Worm (Caenorhabditis elegans) whole organism, L3 larva: Measurements from ENCODE around the gene mon-2.

Experiments used
- R02D3.7 ChIP-seq: fragments of 150-350 bp; optimal IDR thresholded peaks from 2 replicates; lab custom pipeline; 2014; ENCODE audit warnings: missing biosample characterization, missing genetic modification characterization
- ZK546.5 ChIP-seq: sonication (generic microtip); optimal IDR thresholded peaks from 2 replicates; lab custom pipeline; 2017; ENCODE audit warnings: missing biosample characterization, missing genetic modification characterization
- aly-2 ChIP-seq: fragments of 150-350 bp; optimal IDR thresholded peaks from 2 replicates; lab custom pipeline; 2014; ENCODE audit warnings: missing biosample characterization, missing genetic modification characterization
- ama-1 ChIP-seq: fragments of 150-350 bp; optimal IDR thresholded peaks from 2 replicates; lab custom pipeline; 2018
- ceh-82 ChIP-seq: fragments of 150-350 bp; optimal IDR thresholded peaks from 2 replicates; lab custom pipeline; 2014; ENCODE audit warnings: missing biosample characterization, missing genetic modification characterization
- ceh-9 ChIP-seq: sonication (generic microtip); optimal IDR thresholded peaks from 2 replicates; lab custom pipeline; 2018; ENCODE audit warnings: missing biosample characterization, missing genetic modification characterization
- daf-12 ChIP-seq: fragments of 150-350 bp; optimal IDR thresholded peaks from 2 replicates; lab custom pipeline; 2014; ENCODE audit warnings: missing biosample characterization, missing genetic modification reagents, missing genetic modification characterization
- egl-5 ChIP-seq: fragments of 150-350 bp; optimal IDR thresholded peaks from 2 replicates; lab custom pipeline; 2017; ENCODE audit warnings: missing biosample characterization, missing genetic modification reagents, missing genetic modification characterization, inconsistent platforms
- elt-2 ChIP-seq: sonication (generic microtip); optimal IDR thresholded peaks from 2 replicates; lab custom pipeline; 2016; ENCODE audit warnings: missing genetic modification reagents, mild to moderate bottlenecking, missing genetic modification characterization, missing compliant biosample characterization
- elt-3 ChIP-seq, 3 experiments: fragments of 150-350 bp in 1 of 3; sonication (generic microtip) in 2 of 3; optimal IDR thresholded peaks; 2 replicates in 2 of 3; 4 replicates in 1 of 3; lab custom pipeline; 2014 to 2017; ENCODE audit warnings: missing biosample characterization in 3 of 3, missing genetic modification characterization in 3 of 3
- fkh-10 ChIP-seq: sonication (generic microtip); optimal IDR thresholded peaks from 2 replicates; lab custom pipeline; 2017; ENCODE audit warnings: missing biosample characterization, missing genetic modification reagents, missing genetic modification characterization
- fkh-2 ChIP-seq: fragments of 150-350 bp; optimal IDR thresholded peaks from 2 replicates; lab custom pipeline; 2014; ENCODE audit warnings: missing biosample characterization, missing genetic modification reagents, missing genetic modification characterization
- fos-1 ChIP-seq: fragments of 150-350 bp; optimal IDR thresholded peaks from 2 replicates; lab custom pipeline; 2014; ENCODE audit warnings: missing biosample characterization, missing genetic modification characterization
- hmg-11 ChIP-seq: sonication (generic microtip); optimal IDR thresholded peaks from 2 replicates; lab custom pipeline; 2016; ENCODE audit warnings: missing genetic modification characterization, missing compliant biosample characterization
- lin-15B ChIP-seq: fragments of 150-350 bp; optimal IDR thresholded peaks from 2 replicates; lab custom pipeline; 2014; ENCODE audit warnings: missing biosample characterization, missing genetic modification characterization
- lin-39 ChIP-seq: fragments of 150-350 bp; optimal IDR thresholded peaks from 2 replicates; lab custom pipeline; 2018; ENCODE audit warnings: missing biosample characterization, missing genetic modification reagents, missing genetic modification characterization
- lsy-12 ChIP-seq: sonication (generic microtip); optimal IDR thresholded peaks from 2 replicates; lab custom pipeline; 2016; ENCODE audit warnings: mild to moderate bottlenecking, missing genetic modification characterization, missing compliant biosample characterization
- mml-1 ChIP-seq: fragments of 150-350 bp; sonication (generic microtip); optimal IDR thresholded peaks from 3 replicates; lab custom pipeline; 2014; ENCODE audit warnings: missing biosample characterization, missing genetic modification characterization
- nfya-1 ChIP-seq: sonication (generic microtip); optimal IDR thresholded peaks from 2 replicates; lab custom pipeline; 2017; ENCODE audit warnings: missing genetic modification characterization, mild to moderate bottlenecking, missing compliant biosample characterization, antibody characterized with exemption, moderate library complexity; ENCODE audit not compliant: insufficient read depth
- nhr-11 ChIP-seq: fragments of 150-350 bp; optimal IDR thresholded peaks from 2 replicates; lab custom pipeline; 2014; ENCODE audit warnings: missing biosample characterization, missing genetic modification characterization
- nhr-12 ChIP-seq: fragments of 150-350 bp; optimal IDR thresholded peaks from 2 replicates; lab custom pipeline; 2014; ENCODE audit warnings: missing biosample characterization, missing genetic modification characterization
- nhr-23 ChIP-seq: fragments of 150-350 bp; optimal IDR thresholded peaks from 2 replicates; lab custom pipeline; 2014; ENCODE audit warnings: missing biosample characterization, missing genetic modification reagents, missing genetic modification characterization
- nhr-237 ChIP-seq: fragments of 150-350 bp; optimal IDR thresholded peaks from 2 replicates; lab custom pipeline; 2014; ENCODE audit warnings: missing biosample characterization, missing genetic modification characterization
- nhr-25 ChIP-seq: sonication (generic microtip); optimal IDR thresholded peaks from 2 replicates; lab custom pipeline; 2017; ENCODE audit warnings: missing biosample characterization, missing genetic modification characterization
- nhr-28 ChIP-seq: fragments of 150-350 bp; optimal IDR thresholded peaks from 2 replicates; lab custom pipeline; 2014; ENCODE audit warnings: missing biosample characterization, missing genetic modification characterization
- nhr-43 ChIP-seq: sonication (generic microtip); optimal IDR thresholded peaks from 2 replicates; lab custom pipeline; 2016; ENCODE audit warnings: mild to moderate bottlenecking, missing genetic modification characterization, missing compliant biosample characterization; ENCODE audit not compliant: poor library complexity, severe bottlenecking
- nhr-77 ChIP-seq: fragments of 150-350 bp; optimal IDR thresholded peaks from 2 replicates; lab custom pipeline; 2014; ENCODE audit warnings: missing biosample characterization, missing genetic modification characterization
- pha-4 ChIP-seq: fragments of 150-350 bp; optimal IDR thresholded peaks from 2 replicates; lab custom pipeline; 2014; ENCODE audit warnings: missing biosample characterization, missing genetic modification reagents, missing genetic modification characterization
- sea-2 ChIP-seq: fragments of 150-350 bp; sonication (generic microtip); optimal IDR thresholded peaks from 4 replicates; lab custom pipeline; 2014; ENCODE audit warnings: missing biosample characterization, missing genetic modification reagents, missing genetic modification characterization
- skn-1 ChIP-seq: fragments of 150-350 bp; optimal IDR thresholded peaks from 2 replicates; lab custom pipeline; 2014; ENCODE audit warnings: missing biosample characterization, missing genetic modification characterization
- tbx-2 ChIP-seq: sonication (generic microtip); optimal IDR thresholded peaks from 2 replicates; lab custom pipeline; 2016; ENCODE audit warnings: mild to moderate bottlenecking, missing genetic modification characterization, missing compliant biosample characterization
- unc-39 ChIP-seq: sonication (generic microtip); optimal IDR thresholded peaks from 4 replicates; lab custom pipeline; 2017; ENCODE audit warnings: missing biosample characterization, missing genetic modification characterization
- unc-62 ChIP-seq: fragments of 150-350 bp; sonication (generic microtip); optimal IDR thresholded peaks from 4 replicates; lab custom pipeline; 2014; ENCODE audit warnings: missing biosample characterization, missing genetic modification reagents, missing genetic modification characterization
- ztf-11 ChIP-seq: fragments of 150-350 bp; optimal IDR thresholded peaks from 2 replicates; lab custom pipeline; 2014; ENCODE audit warnings: missing biosample characterization, missing genetic modification characterization
- ztf-4 ChIP-seq: fragments of 150-350 bp; optimal IDR thresholded peaks from 2 replicates; lab custom pipeline; 2014; ENCODE audit warnings: missing biosample characterization, missing genetic modification characterization

The mon-2 gene

DNA sequence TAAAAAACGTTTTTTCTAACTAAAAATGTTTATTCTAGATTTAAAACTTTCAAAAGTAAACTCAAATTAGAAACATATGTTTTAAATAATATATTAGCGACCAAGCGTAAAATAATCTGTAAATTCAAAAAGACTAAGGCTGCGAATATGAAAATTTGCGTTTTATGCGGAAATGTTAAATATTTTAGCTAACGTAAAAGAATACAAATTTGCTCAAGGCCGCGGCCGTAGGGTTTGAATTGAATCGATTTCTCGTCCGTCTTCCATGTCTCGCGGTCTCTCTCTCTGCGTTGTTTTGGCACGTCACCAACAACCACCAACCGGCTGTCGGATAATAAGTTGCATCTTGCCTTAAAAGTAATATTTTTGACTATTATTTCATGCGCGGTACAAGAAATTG is 2.8 kb upstream of the mon-2 start, which contains the start of gene F11A10.5:
F11A10.5 (plus strand) TSS at position 301 of the 400 bp plus-strand sequence.
- TF ChIP-seq sea-2 (GFP tag; lab: Kevin White, UChicago): no peak
- no peak for TF ChIP-seq R02D3.7
- peak; percentile 7 for TF ChIP-seq nhr-23 (tag; lab: Kevin White, UChicago)
- peak; percentile 22 for TF ChIP-seq nhr-25 (tag; lab: Kevin White, UChicago)
- TF ChIP-seq lin-15B (tag; lab: Kevin White, UChicago): peak; percentile 41

DNA sequence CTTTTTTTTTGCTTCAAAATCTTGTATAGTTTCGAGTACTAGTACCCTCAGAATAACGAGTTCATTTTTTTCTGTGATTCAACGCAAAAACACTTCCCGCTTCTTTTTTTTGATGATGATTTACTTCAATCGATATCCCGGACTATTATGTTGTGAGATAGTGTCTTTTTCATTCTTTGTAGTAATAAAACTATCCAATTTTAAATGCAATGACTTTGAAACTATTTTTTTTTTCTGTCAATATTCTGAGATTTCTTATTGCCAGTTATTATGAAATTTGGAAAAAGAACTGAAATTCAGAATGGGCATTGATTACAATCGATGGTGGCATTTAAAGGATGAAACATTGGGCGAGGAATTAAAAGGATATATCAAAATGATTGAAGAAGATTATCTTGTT is 9.0 kb downstream of the mon-2 start, which contains the start of gene M18.3:
M18.3 (plus strand) TSS at position 301 of the 400 bp plus-strand sequence.
- TF ChIP-seq egl-5 (tag; lab: Kevin White, UChicago) (no peak), unc-62 (no peak), nhr-237 (tag; lab: Kevin White, UChicago) (no peak), elt-2 (no peak), ztf-11 (tag; lab: Kevin White, UChicago) (no peak), unc-39 (no peak), fos-1 (no peak), R02D3.7 (no peak), ceh-9 (tag; lab: Kevin White, UChicago) (no peak), sea-2 (GFP tag; lab: Kevin White, UChicago) (no peak), lin-39 (no peak)

DNA sequence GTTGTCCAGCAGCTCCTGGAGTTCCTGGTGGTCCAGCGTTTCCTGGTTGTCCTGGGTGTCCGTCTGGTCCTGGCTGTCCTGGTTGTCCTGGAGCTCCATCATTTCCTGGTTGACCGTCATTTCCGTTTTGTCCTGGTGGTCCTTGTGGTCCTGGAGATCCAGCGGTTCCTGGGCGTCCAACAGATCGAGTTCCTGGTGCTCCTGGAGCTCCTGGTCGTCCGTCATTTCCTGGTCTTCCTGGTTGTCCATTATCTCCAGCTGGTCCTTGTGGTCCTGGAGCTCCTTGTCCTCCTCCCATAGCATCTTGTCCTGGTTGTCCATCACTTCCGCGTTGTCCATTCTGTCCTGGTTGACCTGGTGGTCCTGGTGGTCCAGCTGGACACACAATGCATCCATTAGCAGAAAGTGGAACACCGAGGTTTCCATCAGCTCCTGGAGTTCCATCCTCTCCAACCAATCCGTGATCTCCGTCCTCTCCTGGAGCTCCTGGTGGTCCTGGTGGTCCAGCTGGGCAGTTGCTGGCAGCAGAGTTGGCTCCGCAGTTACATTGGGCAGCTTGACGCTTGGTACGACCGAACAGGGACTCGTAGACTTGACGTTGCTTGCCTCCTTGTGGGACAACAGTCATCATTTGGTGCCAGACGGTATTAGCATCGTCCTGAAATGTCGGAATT is 12.5 kb downstream of the mon-2 start:
- TF ChIP-seq ama-1 (lab: Kevin White, UChicago) (no peak), nfya-1 (tag; lab: Kevin White, UChicago) (no peak), ZK546.5 (no peak), nhr-77 (tag; lab: Kevin White, UChicago) (no peak), mml-1 (tag; lab: Kevin White, UChicago) (no peak), lin-39 (no peak), tbx-2 (no peak), lsy-12 (tag; lab: Kevin White, UChicago) (no peak), unc-62 (no peak), ceh-9 (tag; lab: Kevin White, UChicago) (no peak), R02D3.7 (no peak), ceh-82 (tag; lab: Kevin White, UChicago) (no peak)

DNA sequence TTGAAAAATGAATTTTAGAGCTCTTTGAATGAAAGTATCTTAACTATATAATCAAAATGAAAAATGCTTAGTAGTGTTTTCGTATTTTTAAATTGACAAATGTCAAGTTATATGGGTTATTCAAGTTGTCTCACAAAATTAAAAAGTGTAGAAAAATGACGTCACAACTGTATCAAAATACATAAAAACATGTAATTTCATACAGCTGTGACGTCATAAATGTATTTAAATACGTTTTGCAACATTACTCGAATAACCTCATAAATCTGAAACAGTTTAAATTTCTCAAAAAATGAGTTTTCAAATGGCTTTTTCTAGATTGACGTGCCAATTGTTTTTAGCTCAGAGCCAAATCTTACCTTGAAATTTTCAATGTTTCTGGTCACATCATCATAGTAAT is 13.2 kb downstream of the mon-2 start:
- TF ChIP-seq daf-12 (tag; lab: Kevin White, UChicago) (no peak), nhr-28 (tag; lab: Kevin White, UChicago) (no peak), sea-2 (GFP tag; lab: Kevin White, UChicago) (no peak), skn-1 (tag; lab: Kevin White, UChicago) (no peak), elt-2 (no peak), aly-2 (no peak), ceh-9 (tag; lab: Kevin White, UChicago) (no peak), lin-39 (no peak), hmg-11 (tag; lab: Kevin White, UChicago) (no peak), nhr-23 (tag; lab: Kevin White, UChicago) (no peak), fkh-2 (tag; lab: Kevin White, UChicago) (no peak), lsy-12 (tag; lab: Kevin White, UChicago) (no peak), ceh-82 (tag; lab: Kevin White, UChicago) (no peak), ztf-4 (tag; lab: Kevin White, UChicago) (no peak), nhr-12 (tag; lab: Kevin White, UChicago) (no peak), nhr-77 (tag; lab: Kevin White, UChicago) (no peak), fkh-10 (no peak), egl-5 (tag; lab: Kevin White, UChicago) (no peak), ZK546.5 (no peak), nhr-11 (no peak)

DNA sequence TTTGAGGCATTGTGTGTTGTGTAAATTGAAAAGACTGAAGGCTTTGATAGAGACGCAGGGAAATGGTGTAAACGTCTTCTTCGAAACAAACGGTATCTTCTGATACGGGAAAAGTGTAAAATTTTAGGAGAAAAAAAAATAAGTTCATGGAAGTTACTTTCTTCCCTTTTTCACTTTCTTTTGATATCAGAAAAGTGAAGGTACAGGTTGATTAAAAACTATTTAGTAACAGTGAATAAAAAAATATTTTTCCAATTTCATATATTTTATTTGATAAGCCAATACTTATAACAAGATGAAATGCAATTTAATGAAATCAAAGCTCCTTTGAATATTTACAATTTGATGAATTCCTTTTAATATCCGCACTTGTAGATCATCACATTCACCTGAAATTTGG is 13.8 kb downstream of the mon-2 start, which contains the start of gene col-129:
col-129 (minus strand) TSS at position 101 of the 400 bp plus-strand sequence.
- TF ChIP-seq tbx-2 (no peak), aly-2 (no peak)
- TF ChIP-seq, all 47 proteins: peak for 0

DNA sequence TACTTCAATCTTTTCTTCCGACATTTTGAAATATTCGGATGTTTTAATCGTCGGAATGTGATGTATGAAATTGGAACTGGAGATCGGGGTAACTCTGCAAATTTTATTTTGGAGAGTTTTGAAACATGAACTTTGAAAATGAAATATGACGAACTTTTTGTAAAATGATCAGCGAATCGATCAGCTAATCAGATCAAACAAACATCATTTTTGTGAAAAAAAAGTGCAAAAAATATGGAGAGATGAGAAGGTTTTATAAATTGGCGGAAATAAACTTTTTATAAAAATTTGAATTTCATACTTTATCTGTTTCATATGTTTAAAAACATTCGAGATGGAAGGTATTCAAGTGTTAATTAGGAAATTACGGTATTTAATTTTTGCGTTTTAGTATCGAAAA is 14.9 kb downstream of the mon-2 start, which contains the start of gene dlc-2:
dlc-2 (minus strand) TSS at position 101 of the 400 bp plus-strand sequence.
- TF ChIP-seq nhr-43 (tag; lab: Kevin White, UChicago): no peak
- TF ChIP-seq aly-2: no peak
- TF ChIP-seq nhr-77 (tag; lab: Kevin White, UChicago): no peak
- no peak for TF ChIP-seq ztf-11 (tag; lab: Kevin White, UChicago)
- TF ChIP-seq tbx-2: no peak
- TF ChIP-seq elt-2: no peak
- no peak for TF ChIP-seq unc-62
- TF ChIP-seq lin-15B (tag; lab: Kevin White, UChicago): no peak
- TF ChIP-seq fos-1: no peak
- no peak for TF ChIP-seq ceh-9 (tag; lab: Kevin White, UChicago)
- TF ChIP-seq elt-3 (tag; optimal IDR thresholded peaks at IDR 0.05; lab: Kevin White, UChicago): no peak
- no peak for TF ChIP-seq skn-1 (tag; lab: Kevin White, UChicago)
- TF ChIP-seq pha-4 (tag; lab: Kevin White, UChicago): no peak
- TF ChIP-seq nhr-237 (tag; lab: Kevin White, UChicago): no peak
- TF ChIP-seq nhr-23 (tag; lab: Kevin White, UChicago): no peak
- no peak for TF ChIP-seq ZK546.5
- TF ChIP-seq R02D3.7: no peak
- no peak for TF ChIP-seq fkh-10
- TF ChIP-seq ama-1 (lab: Kevin White, UChicago): no peak
